Worm (Caenorhabditis elegans) whole organism, L2 larva: ENCODE data around the gene nfki-1.

ENCODE experiments used
- C34F6.9 ChIP-seq: fragments of 150-350 bp; optimal IDR thresholded peaks from 2 replicates; lab custom pipeline; 2014; ENCODE audit warnings: missing biosample characterization, missing genetic modification characterization
- F13H6.1 ChIP-seq: sonication (generic microtip); optimal IDR thresholded peaks from 2 replicates; lab custom pipeline; 2016; ENCODE audit warnings: missing genetic modification characterization, missing compliant biosample characterization
- R02D3.7 ChIP-seq: fragments of 150-350 bp; optimal IDR thresholded peaks from 2 replicates; lab custom pipeline; 2014; ENCODE audit warnings: missing biosample characterization, missing genetic modification characterization
- Y55F3AM.14 ChIP-seq: fragments of 200-800 bp; sonication (Bioruptor generic); optimal IDR thresholded peaks from 2 replicates; lab custom pipeline; 2018; ENCODE audit warnings: mild to moderate bottlenecking, missing genetic modification characterization, missing compliant biosample characterization
- ama-1 ChIP-seq: fragments of 150-350 bp; optimal IDR thresholded peaks from 2 replicates; lab custom pipeline; 2018; ENCODE audit warnings: inconsistent platforms
- blmp-1 ChIP-seq: sonication (generic microtip); optimal IDR thresholded peaks from 2 replicates; lab custom pipeline; 2017; ENCODE audit warnings: missing genetic modification characterization, mild to moderate bottlenecking, missing compliant biosample characterization, antibody characterized with exemption, moderate library complexity; ENCODE audit not compliant: insufficient read depth
- ceh-16 ChIP-seq: fragments of 150-350 bp; optimal IDR thresholded peaks from 2 replicates; lab custom pipeline; 2014; ENCODE audit warnings: missing biosample characterization, missing genetic modification characterization
- ceh-82 ChIP-seq: fragments of 150-350 bp; optimal IDR thresholded peaks from 2 replicates; lab custom pipeline; 2014; ENCODE audit warnings: missing biosample characterization, missing genetic modification characterization
- crh-2 ChIP-seq: sonication (generic microtip); optimal IDR thresholded peaks from 2 replicates; lab custom pipeline; 2017; ENCODE audit warnings: missing biosample characterization, missing genetic modification characterization
- egl-27 ChIP-seq: sonication (generic microtip); optimal IDR thresholded peaks from 3 replicates; lab custom pipeline; 2017; ENCODE audit warnings: missing biosample characterization, missing genetic modification reagents, missing genetic modification characterization
- elt-1 ChIP-seq: fragments of 150-350 bp; optimal IDR thresholded peaks from 2 replicates; lab custom pipeline; 2014; ENCODE audit warnings: missing biosample characterization, missing genetic modification characterization
- elt-3 ChIP-seq: sonication (generic microtip); optimal IDR thresholded peaks from 2 replicates; lab custom pipeline; 2017; ENCODE audit warnings: missing biosample characterization, missing genetic modification characterization
- fos-1 ChIP-seq: fragments of 150-350 bp; optimal IDR thresholded peaks from 2 replicates; lab custom pipeline; 2014; ENCODE audit warnings: missing biosample characterization, missing genetic modification characterization
- gmeb-1 ChIP-seq: fragments of 150-350 bp; optimal IDR thresholded peaks from 2 replicates; lab custom pipeline; 2014; ENCODE audit warnings: missing biosample characterization, missing genetic modification characterization
- lin-11 ChIP-seq: fragments of 150-350 bp; sonication (generic microtip); optimal IDR thresholded peaks from 2 replicates; lab custom pipeline; 2014; ENCODE audit warnings: missing biosample characterization, missing genetic modification characterization, inconsistent platforms, mixed read lengths
- lin-13 ChIP-seq: fragments of 150-350 bp; optimal IDR thresholded peaks from 2 replicates; lab custom pipeline; 2014; ENCODE audit warnings: missing biosample characterization, missing genetic modification reagents, missing genetic modification characterization
- lin-39 ChIP-seq: fragments of 150-350 bp; optimal IDR thresholded peaks from 2 replicates; lab custom pipeline; 2014; ENCODE audit warnings: missing biosample characterization, missing genetic modification reagents, missing genetic modification characterization
- lsy-2 ChIP-seq, 2 experiments: fragments of 150-350 bp in 1 of 2; sonication (generic microtip) in 1 of 2; optimal IDR thresholded peaks; 2 replicates each; lab custom pipeline; 2014 to 2017; ENCODE audit warnings: missing biosample characterization in 2 of 2, missing genetic modification characterization in 2 of 2
- mab-5 ChIP-seq: fragments of 150-350 bp; optimal IDR thresholded peaks from 2 replicates; lab custom pipeline; 2014; ENCODE audit warnings: missing biosample characterization, missing genetic modification characterization
- mbf-1 ChIP-seq: sonication (generic microtip); optimal IDR thresholded peaks from 2 replicates; lab custom pipeline; 2017; ENCODE audit warnings: missing biosample characterization, missing genetic modification characterization
- nhr-10 ChIP-seq: sonication (generic microtip); optimal IDR thresholded peaks from 2 replicates; lab custom pipeline; 2017; ENCODE audit warnings: missing biosample characterization, missing genetic modification characterization
- nhr-11 ChIP-seq: fragments of 150-350 bp; optimal IDR thresholded peaks from 2 replicates; lab custom pipeline; 2014; ENCODE audit warnings: missing biosample characterization, missing genetic modification characterization
- nhr-129 ChIP-seq: fragments of 150-350 bp; optimal IDR thresholded peaks from 2 replicates; lab custom pipeline; 2014; ENCODE audit warnings: missing biosample characterization, missing genetic modification characterization
- nhr-21 ChIP-seq: fragments of 150-350 bp; optimal IDR thresholded peaks from 2 replicates; lab custom pipeline; 2014; ENCODE audit warnings: missing biosample characterization, missing genetic modification characterization
- nhr-23 ChIP-seq: fragments of 150-350 bp; optimal IDR thresholded peaks from 2 replicates; lab custom pipeline; 2014; ENCODE audit warnings: missing biosample characterization, missing genetic modification reagents, missing genetic modification characterization
- nhr-237 ChIP-seq: fragments of 150-350 bp; optimal IDR thresholded peaks from 2 replicates; lab custom pipeline; 2014; ENCODE audit warnings: missing biosample characterization, missing genetic modification characterization
- nhr-25 ChIP-seq: fragments of 150-350 bp; sonication (generic microtip); optimal IDR thresholded peaks from 3 replicates; lab custom pipeline; 2014; ENCODE audit warnings: missing biosample characterization, missing genetic modification characterization
- nhr-6 ChIP-seq: fragments of 150-350 bp; optimal IDR thresholded peaks from 2 replicates; lab custom pipeline; 2014; ENCODE audit warnings: missing biosample characterization, missing genetic modification characterization
- nhr-77 ChIP-seq: fragments of 150-350 bp; optimal IDR thresholded peaks from 2 replicates; lab custom pipeline; 2014; ENCODE audit warnings: missing biosample characterization, missing genetic modification characterization
- peb-1 ChIP-seq: fragments of 150-350 bp; optimal IDR thresholded peaks from 2 replicates; lab custom pipeline; 2014; ENCODE audit warnings: missing biosample characterization, missing genetic modification characterization
- sem-4 ChIP-seq: fragments of 150-350 bp; optimal IDR thresholded peaks from 2 replicates; lab custom pipeline; 2014; ENCODE audit warnings: missing biosample characterization, missing genetic modification reagents, missing genetic modification characterization
- skn-1 ChIP-seq: sonication (generic microtip); optimal IDR thresholded peaks from 2 replicates; lab custom pipeline; 2017; ENCODE audit warnings: missing biosample characterization, missing genetic modification characterization
- sma-9 ChIP-seq, 2 experiments: fragments of 150-350 bp in 1 of 2; sonication (generic microtip) in 1 of 2; optimal IDR thresholded peaks; 2 replicates each; lab custom pipeline; 2014 to 2016; ENCODE audit warnings: missing genetic modification characterization in 2 of 2, mild to moderate bottlenecking in 1 of 2, missing biosample characterization in 1 of 2, missing compliant biosample characterization in 1 of 2, missing genetic modification reagents in 1 of 2, moderate library complexity in 1 of 2
- snpc-4 ChIP-seq: fragments of 150-350 bp; optimal IDR thresholded peaks from 2 replicates; lab custom pipeline; 2014; ENCODE audit warnings: missing biosample characterization, missing genetic modification characterization
- unc-39 ChIP-seq: fragments of 150-350 bp; optimal IDR thresholded peaks from 2 replicates; lab custom pipeline; 2014; ENCODE audit warnings: missing biosample characterization, missing genetic modification characterization
- unc-62 ChIP-seq: fragments of 150-350 bp; optimal IDR thresholded peaks from 2 replicates; lab custom pipeline; 2014; ENCODE audit warnings: missing biosample characterization, missing genetic modification reagents, missing genetic modification characterization
- zag-1 ChIP-seq: fragments of 150-350 bp; optimal IDR thresholded peaks from 2 replicates; lab custom pipeline; 2014; ENCODE audit warnings: missing biosample characterization, missing genetic modification characterization
- ztf-11 ChIP-seq: sonication (generic microtip); optimal IDR thresholded peaks from 2 replicates; lab custom pipeline; 2017; ENCODE audit warnings: missing biosample characterization, missing genetic modification characterization
- ztf-4 ChIP-seq: fragments of 150-350 bp; optimal IDR thresholded peaks from 2 replicates; lab custom pipeline; 2014; ENCODE audit warnings: missing biosample characterization, missing genetic modification characterization

nfki-1 gene

ce11 chrX:15345346-15346198 is 9.5 kb upstream of the nfki-1 start (continued):
- TF ChIP-seq ztf-4 (tag; lab: Kevin White, UChicago) (no peak), sma-9 (GFP tag; optimal IDR thresholded peaks at IDR 0.05; lab: Kevin White, UChicago) (peak; percentile 47), sma-9 (tag; optimal IDR thresholded peaks at IDR 0.05; lab: Kevin White, UChicago) (no peak), crh-2 (tag; lab: Kevin White, UChicago) (peak; percentile 5), sem-4 (tag; lab: Kevin White, UChicago) (peak; percentile 37), zag-1 (no peak), nhr-21 (no peak)

DNA sequence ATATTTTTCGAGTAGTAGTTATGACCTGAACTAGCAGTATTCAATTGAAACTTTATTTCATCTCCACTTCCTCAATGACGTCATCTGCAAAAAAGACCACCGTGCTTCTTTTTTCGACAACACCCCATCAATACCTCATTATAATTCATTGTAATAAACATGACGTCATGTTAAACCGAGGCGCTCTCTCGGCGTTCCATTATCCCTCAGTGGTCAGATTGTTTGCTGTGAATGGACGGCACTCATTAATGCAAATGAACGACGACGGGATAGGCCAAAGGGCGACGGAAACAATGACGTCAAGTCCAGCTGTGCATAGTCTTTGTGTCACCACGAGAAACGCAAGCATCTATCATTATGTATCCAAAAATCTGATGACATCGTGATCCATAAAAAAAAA is 7.4 kb upstream of the nfki-1 start:
- TF ChIP-seq nhr-6 (tag; lab: Kevin White, UChicago) = no peak
- TF ChIP-seq nhr-77 (tag; lab: Kevin White, UChicago) = no peak
- TF ChIP-seq ztf-11 (tag; lab: Kevin White, UChicago) = no peak
- TF ChIP-seq F13H6.1 (tag; lab: Kevin White, UChicago) = peak; percentile 30
- TF ChIP-seq sma-9 (GFP tag; optimal IDR thresholded peaks at IDR 0.05; lab: Kevin White, UChicago) = peak; percentile 2
- no peak for TF ChIP-seq sma-9 (tag; optimal IDR thresholded peaks at IDR 0.05; lab: Kevin White, UChicago)
- TF ChIP-seq unc-62 (GFP tag; lab: Kevin White, UChicago) = no peak
- no peak for TF ChIP-seq nhr-25 (tag; lab: Kevin White, UChicago)
- TF ChIP-seq nhr-10 (tag; lab: Kevin White, UChicago) = no peak
- TF ChIP-seq sem-4 (tag; lab: Kevin White, UChicago) = no peak
- no peak for TF ChIP-seq nhr-23 (tag; lab: Kevin White, UChicago)
- no peak for TF ChIP-seq elt-3 (tag; lab: Kevin White, UChicago)
- no peak for TF ChIP-seq nhr-21
- TF ChIP-seq C34F6.9 (tag; lab: Kevin White, UChicago) = peak; percentile 5
- TF ChIP-seq gmeb-1 (tag; lab: Kevin White, UChicago) = no peak
- TF ChIP-seq crh-2 (tag; lab: Kevin White, UChicago) = no peak
- peak; percentile 43 for TF ChIP-seq lin-39 (tag; lab: Kevin White, UChicago)

- TF ChIP-seq C34F6.9 (tag; lab: Kevin White, UChicago) (no peak), nhr-10 (tag; lab: Kevin White, UChicago) (no peak), egl-27 (tag; lab: Kevin White, UChicago) (no peak), nhr-237 (tag; lab: Kevin White, UChicago) (no peak), lsy-2 (tag; optimal IDR thresholded peaks at IDR 0.05; lab: Kevin White, UChicago) (no peak), elt-1 (tag; lab: Kevin White, UChicago) (no peak), elt-3 (tag; lab: Kevin White, UChicago) (no peak), ceh-82 (tag; lab: Kevin White, UChicago) (no peak), zag-1 (no peak), nhr-129 (tag; lab: Kevin White, UChicago) (no peak), peb-1 (tag; lab: Kevin White, UChicago) (no peak), lin-39 (tag; lab: Kevin White, UChicago) (no peak)
These were observed 2.2 kb upstream of the nfki-1 start for ce11 chrX:15352871-15353270.

- TF ChIP-seq ama-1 (lab: Kevin White, UChicago) (peak; percentile 6), Y55F3AM.14 (GFP tag; lab: Kevin White, UChicago) (peak; percentile 96), snpc-4 (peak; percentile 50), lin-39 (tag; lab: Kevin White, UChicago) (no peak), mbf-1 (no peak), gmeb-1 (tag; lab: Kevin White, UChicago) (peak; percentile 15), nhr-77 (tag; lab: Kevin White, UChicago) (peak; percentile 8), ceh-82 (tag; lab: Kevin White, UChicago) (no peak), nhr-11 (no peak), fos-1 (peak; percentile 67), ztf-11 (tag; lab: Kevin White, UChicago) (no peak), nhr-6 (tag; lab: Kevin White, UChicago) (peak; percentile 78), ztf-4 (tag; lab: Kevin White, UChicago) (peak; percentile 74), skn-1 (tag; lab: Kevin White, UChicago) (peak; percentile 73), R02D3.7 (tag; lab: Kevin White, UChicago) (no peak), C34F6.9 (tag; lab: Kevin White, UChicago) (peak; percentile 95), egl-27 (tag; lab: Kevin White, UChicago) (peak; percentile 97), ceh-16 (tag; lab: Kevin White, UChicago) (peak; percentile 13), mab-5 (tag; lab: Kevin White, UChicago) (no peak), unc-39 (tag; lab: Kevin White, UChicago) (peak; percentile 22), nhr-129 (tag; lab: Kevin White, UChicago) (peak; percentile 88), peb-1 (tag; lab: Kevin White, UChicago) (peak; percentile 85), sma-9 (GFP tag; optimal IDR thresholded peaks at IDR 0.05; lab: Kevin White, UChicago) (peak; percentile 96), sma-9 (tag; optimal IDR thresholded peaks at IDR 0.05; lab: Kevin White, UChicago) (peak; percentile 13), lsy-2 (tag; optimal IDR thresholded peaks at IDR 0.05; lab: Kevin White, UChicago) (peak; percentile 59 to 83), elt-3 (tag; lab: Kevin White, UChicago) (no peak), F13H6.1 (tag; lab: Kevin White, UChicago) (peak; percentile 95), lin-13 (peak; percentile 61), blmp-1 (tag; lab: Kevin White, UChicago) (peak; percentile 91), nhr-25 (tag; lab: Kevin White, UChicago) (peak; percentile 80), lin-11 (tag; lab: Kevin White, UChicago) (peak; percentile 58), nhr-23 (tag; lab: Kevin White, UChicago) (no peak), nhr-237 (tag; lab: Kevin White, UChicago) (no peak)
These were observed 1.1 kb upstream of the nfki-1 start for ce11 chrX:15353874-15354480.
